In genomic region chrIV:2602862-2603189, ce11 we compare ENCODE assay signal across 1 worm cellular context.
A peak's percentile ranks its signal among the peaks of the same experiment; 100 is the strongest.
TF ChIP-seq lines count a peak whose summit lies in the region.

No protein-coding gene starts in this region.

TF ChIP-seq in whole organism, L4 larva, 104 proteins besides CTCF, POLR2A, EP300 and RAD21 (continued from another document):
- 0 out of 2 replicates have a peak, but pooled peaks have one; percentile 65 for TF ChIP-seq Y48G9A.11 (GFP tag; IDR thresholded peaks at IDR 0.05; lab: Robert Waterston, UW)
- no peak for TF ChIP-seq ces-1 (GFP tag; optimal IDR thresholded peaks at IDR 0.05; lab: Kevin White, UChicago)
- TF ChIP-seq nhr-42 (GFP tag; IDR thresholded peaks at IDR 0.05; lab: Robert Waterston, UW): no peak
- no peak for TF ChIP-seq lin-39 (tag; optimal IDR thresholded peaks at IDR 0.05; lab: Kevin White, UChicago)
- TF ChIP-seq egl-43 (GFP tag; IDR thresholded peaks at IDR 0.05; lab: Robert Waterston, UW): peak; percentile 70; the same call in 1 of the 2 replicates
- TF ChIP-seq ZK337.2 (GFP tag; IDR thresholded peaks at IDR 0.05; lab: Robert Waterston, UW): 0 out of 2 replicates have a peak, but pooled peaks have one; percentile 18
- no peak for TF ChIP-seq hmg-1.1 (GFP tag; IDR thresholded peaks at IDR 0.05; lab: Robert Waterston, UW)
- TF ChIP-seq zfp-3 (GFP tag; conservative IDR thresholded peaks at IDR 0.05; lab: Robert Waterston, UW): 0 out of 2 replicates have a peak, but pooled peaks have one; percentile 41
- TF ChIP-seq fkh-10 (GFP tag; optimal IDR thresholded peaks at IDR 0.05; lab: Kevin White, UChicago): no peak
- TF ChIP-seq hlh-30 (tag; optimal IDR thresholded peaks at IDR 0.05; lab: Kevin White, UChicago; ENCODE audit: insufficient read depth): no peak
- TF ChIP-seq lin-29 (GFP tag; IDR thresholded peaks at IDR 0.05; lab: Robert Waterston, UW): no peak
- TF ChIP-seq ceh-44 (GFP tag; IDR thresholded peaks at IDR 0.05; lab: Robert Waterston, UW): no peak
- TF ChIP-seq snpc-1.2 (GFP tag; IDR thresholded peaks at IDR 0.05; lab: Robert Waterston, UW): peak; percentile 55
- no peak for TF ChIP-seq T20F7.1 (GFP tag; optimal IDR thresholded peaks at IDR 0.05; lab: Kevin White, UChicago)
- TF ChIP-seq dmd-8 (GFP tag; IDR thresholded peaks at IDR 0.05; lab: Robert Waterston, UW): peak; percentile 40; the same call in 1 of the 2 replicates
- no peak for TF ChIP-seq daf-8 (GFP tag; IDR thresholded peaks at IDR 0.05; lab: Robert Waterston, UW)
- 0 out of 2 replicates have a peak, but pooled peaks have one; percentile 43 for TF ChIP-seq pha-4 (GFP tag; IDR thresholded peaks at IDR 0.05; lab: Robert Waterston, UW)
- no peak for TF ChIP-seq pha-4 (tag; optimal IDR thresholded peaks at IDR 0.05; lab: Kevin White, UChicago)
- TF ChIP-seq lin-1 (GFP tag; IDR thresholded peaks at IDR 0.05; lab: Robert Waterston, UW): no peak; the same call in 1 of the 2 replicates
- TF ChIP-seq hif-1 (tag; optimal IDR thresholded peaks at IDR 0.05; lab: Kevin White, UChicago): no peak
- no peak for TF ChIP-seq lir-3 (tag; optimal IDR thresholded peaks at IDR 0.05; lab: Kevin White, UChicago)
- no peak for TF ChIP-seq ztf-11 (tag; optimal IDR thresholded peaks at IDR 0.05; lab: Kevin White, UChicago)
- TF ChIP-seq fos-1 (tag; optimal IDR thresholded peaks at IDR 0.05; lab: Kevin White, UChicago): no peak
- no peak for TF ChIP-seq ceh-82 (tag; optimal IDR thresholded peaks at IDR 0.05; lab: Kevin White, UChicago)
- TF ChIP-seq rbr-2 (tag; optimal IDR thresholded peaks at IDR 0.05; lab: Kevin White, UChicago): no peak
- TF ChIP-seq dve-1 (tag; optimal IDR thresholded peaks at IDR 0.05; lab: Kevin White, UChicago; ENCODE audit: insufficient read depth): no peak
